Worm (Caenorhabditis elegans) whole organism, late embryonic: ENCODE measurements around the gene cyp-33C4.
"Not testable (repeated sequence)": the region's sequence is repeated elsewhere in the genome, so short reads cannot be mapped to it uniquely, and the experiment has no call there.

Source experiments
- C38D4.7 ChIP-seq: fragments of 200-800 bp; sonication (Bioruptor generic); optimal IDR thresholded peaks from 2 replicates; lab custom pipeline; 2018; ENCODE audit warnings: mild to moderate bottlenecking, missing genetic modification characterization, moderate library complexity, missing compliant biosample characterization
- K09A11.1 ChIP-seq: sonication (generic microtip); optimal IDR thresholded peaks from 2 replicates; lab custom pipeline; 2017; ENCODE audit warnings: antibody characterized with exemption, mild to moderate bottlenecking, missing genetic modification characterization, missing compliant biosample characterization; ENCODE audit not compliant: insufficient read depth
- ama-1 ChIP-seq: fragments of 150-350 bp; optimal IDR thresholded peaks from 2 replicates; lab custom pipeline; 2014
- ceh-18 ChIP-seq: sonication (generic microtip); optimal IDR thresholded peaks from 2 replicates; lab custom pipeline; 2016; ENCODE audit warnings: missing genetic modification characterization, missing compliant biosample characterization
- ceh-19 ChIP-seq: fragments of 200-800 bp; sonication (Bioruptor generic); optimal IDR thresholded peaks from 2 replicates; lab custom pipeline; 2018; ENCODE audit warnings: mild to moderate bottlenecking, missing genetic modification characterization, missing compliant biosample characterization
- ceh-2 ChIP-seq: sonication (generic microtip); optimal IDR thresholded peaks from 2 replicates; lab custom pipeline; 2016; ENCODE audit warnings: missing genotype, missing genetic modification characterization, missing compliant biosample characterization
- ceh-22 ChIP-seq: sonication (generic microtip); optimal IDR thresholded peaks from 2 replicates; lab custom pipeline; 2017; ENCODE audit warnings: missing biosample characterization, missing genetic modification characterization
- ceh-31 ChIP-seq: sonication (generic microtip); optimal IDR thresholded peaks from 2 replicates; lab custom pipeline; 2016; ENCODE audit warnings: missing genetic modification characterization, missing compliant biosample characterization
- ceh-34 ChIP-seq: sonication (generic microtip); optimal IDR thresholded peaks from 2 replicates; lab custom pipeline; 2016; ENCODE audit warnings: mild to moderate bottlenecking, missing genetic modification characterization, missing compliant biosample characterization
- ceh-48 ChIP-seq: sonication (generic microtip); optimal IDR thresholded peaks from 2 replicates; lab custom pipeline; 2016; ENCODE audit warnings: missing genetic modification characterization, inconsistent platforms, missing compliant biosample characterization
- ceh-6 ChIP-seq: fragments of 200-800 bp; sonication (Bioruptor generic); optimal IDR thresholded peaks from 2 replicates; lab custom pipeline; 2018; ENCODE audit warnings: mild to moderate bottlenecking, missing genetic modification characterization, missing compliant biosample characterization
- dmd-4 ChIP-seq: sonication (generic microtip); optimal IDR thresholded peaks from 2 replicates; lab custom pipeline; 2016; ENCODE audit warnings: borderline replicate concordance, missing genetic modification characterization, missing compliant biosample characterization
- elt-2 ChIP-seq: sonication (generic microtip); optimal IDR thresholded peaks from 2 replicates; lab custom pipeline; 2016; ENCODE audit warnings: missing genetic modification reagents, missing genetic modification characterization, missing compliant biosample characterization
- elt-4 ChIP-seq: sonication (generic microtip); optimal IDR thresholded peaks from 2 replicates; lab custom pipeline; 2016; ENCODE audit warnings: missing genetic modification characterization, missing compliant biosample characterization
- ets-4 ChIP-seq: sonication (generic microtip); optimal IDR thresholded peaks from 2 replicates; lab custom pipeline; 2016; ENCODE audit warnings: missing genetic modification characterization, missing compliant biosample characterization
- fkh-6 ChIP-seq: sonication (generic microtip); optimal IDR thresholded peaks from 2 replicates; lab custom pipeline; 2016; ENCODE audit warnings: missing genetic modification characterization, missing compliant biosample characterization
- gmeb-2 ChIP-seq: sonication (generic microtip); optimal IDR thresholded peaks from 2 replicates; lab custom pipeline; 2016; ENCODE audit warnings: missing genetic modification characterization, inconsistent platforms, missing compliant biosample characterization
- hlh-6 ChIP-seq: sonication (generic microtip); optimal IDR thresholded peaks from 2 replicates; lab custom pipeline; 2016; ENCODE audit warnings: missing genotype, missing genetic modification characterization, missing compliant biosample characterization
- hlh-8 ChIP-seq: sonication (generic microtip); optimal IDR thresholded peaks from 2 replicates; lab custom pipeline; 2016; ENCODE audit warnings: missing genotype, missing genetic modification characterization, missing compliant biosample characterization
- lin-11 ChIP-seq: fragments of 200-800 bp; sonication (Bioruptor generic); optimal IDR thresholded peaks from 2 replicates; lab custom pipeline; 2018; ENCODE audit warnings: mild to moderate bottlenecking, missing genetic modification characterization, missing compliant biosample characterization
- nhr-11 ChIP-seq: fragments of 150-350 bp; optimal IDR thresholded peaks from 2 replicates; lab custom pipeline; 2014; ENCODE audit warnings: missing biosample characterization, missing genetic modification characterization
- nhr-232 ChIP-seq: sonication (generic microtip); optimal IDR thresholded peaks from 2 replicates; lab custom pipeline; 2016; ENCODE audit warnings: missing genetic modification characterization, missing compliant biosample characterization
- odd-2 ChIP-seq: sonication (generic microtip); optimal IDR thresholded peaks from 2 replicates; lab custom pipeline; 2017; ENCODE audit warnings: antibody characterized with exemption, mild to moderate bottlenecking, missing genetic modification characterization, missing compliant biosample characterization
- pag-3 ChIP-seq: sonication (generic microtip); optimal IDR thresholded peaks from 2 replicates; lab custom pipeline; 2016; ENCODE audit warnings: missing compliant biosample characterization, missing genetic modification characterization, borderline replicate concordance
- pat-9 ChIP-seq: fragments of 200-800 bp; sonication (Bioruptor generic); optimal IDR thresholded peaks from 2 replicates; lab custom pipeline; 2018; ENCODE audit warnings: mild to moderate bottlenecking, missing genetic modification characterization, moderate library complexity, missing compliant biosample characterization
- pha-4 ChIP-seq: fragments of 150-350 bp; optimal IDR thresholded peaks from 2 replicates; lab custom pipeline; 2018; ENCODE audit warnings: missing biosample characterization, missing genetic modification reagents, missing genetic modification characterization
- pqm-1 ChIP-seq: sonication (generic microtip); optimal IDR thresholded peaks from 2 replicates; lab custom pipeline; 2016; ENCODE audit warnings: missing genetic modification characterization, missing compliant biosample characterization
- ref-2 ChIP-seq: sonication (generic microtip); optimal IDR thresholded peaks from 2 replicates; lab custom pipeline; 2016; ENCODE audit warnings: missing genetic modification characterization, missing compliant biosample characterization
- sox-4 ChIP-seq: sonication (generic microtip); optimal IDR thresholded peaks from 2 replicates; lab custom pipeline; 2017; ENCODE audit warnings: mild to moderate bottlenecking, missing genetic modification characterization, inconsistent platforms, missing compliant biosample characterization
- tbx-7 ChIP-seq: sonication (generic microtip); optimal IDR thresholded peaks from 2 replicates; lab custom pipeline; 2016; ENCODE audit warnings: missing genotype, missing genetic modification characterization, missing compliant biosample characterization
- unc-3 ChIP-seq, 2 experiments: fragments of 200-800 bp in 1 of 2; sonication (Bioruptor generic) in 1 of 2; sonication (generic microtip) in 1 of 2; conservative IDR thresholded peaks in 1 of 2; optimal IDR thresholded peaks in 1 of 2; 2 replicates each; pipeline versions ENCODE4 v1.3.6 to Lab custom; 2016 to 2022; ENCODE audit warnings: missing compliant biosample characterization in 2 of 2, missing genetic modification characterization in 2 of 2, missing genetic modification reagents in 1 of 2
- unc-86 ChIP-seq: sonication (generic microtip); optimal IDR thresholded peaks from 2 replicates; lab custom pipeline; 2016; ENCODE audit warnings: missing genetic modification characterization, missing compliant biosample characterization

The cyp-33C4 gene

ce11 chrV:2244751-2245150 lies 8.8 kb downstream of the cyp-33C4 start, which contains the start of gene cyp-33C5:
Gene cyp-33C5 (plus strand): TSS chrV:2245004.
- TF ChIP-seq hlh-6 = no peak
- TF ChIP-seq ama-1 (lab: Kevin White, UChicago) = no peak
- TF ChIP-seq tbx-7 = no peak
- no peak for TF ChIP-seq hlh-8 (tag; lab: Kevin White, UChicago)
- no peak for TF ChIP-seq ceh-22 (tag; lab: Kevin White, UChicago)

ce11 chrV:2249310-2249709 lies 13.4 kb downstream of the cyp-33C4 start, which contains the start of gene cyp-33C6:
Gene cyp-33C6 (minus strand): TSS chrV:2249410.
- no peak for TF ChIP-seq elt-2
- TF ChIP-seq pha-4 (tag; lab: Kevin White, UChicago) = no peak
- TF ChIP-seq gmeb-2 (tag; lab: Kevin White, UChicago) = no peak
- TF ChIP-seq ets-4 = no peak
- TF ChIP-seq, all 69 proteins: peak for 0

- TF ChIP-seq sox-4 = no peak
- TF ChIP-seq pag-3 (tag; lab: Kevin White, UChicago) = no peak
- TF ChIP-seq ref-2 (tag; lab: Kevin White, UChicago) = no peak
- no peak for TF ChIP-seq tbx-7
- no peak for TF ChIP-seq ceh-34 (tag; lab: Kevin White, UChicago)
- TF ChIP-seq pat-9 (tag; lab: Kevin White, UChicago) = no peak
- TF ChIP-seq K09A11.1 = no peak
- no peak for TF ChIP-seq dmd-4 (tag; lab: Kevin White, UChicago)
- TF ChIP-seq ceh-6 (GFP tag; lab: Kevin White, UChicago) = no peak
- TF ChIP-seq ceh-18 (tag; lab: Kevin White, UChicago) = no peak
- no peak for TF ChIP-seq elt-2
- no peak for TF ChIP-seq unc-3 (GFP tag; conservative IDR thresholded peaks at IDR 0.05; lab: Robert Waterston, UW)
- no peak for TF ChIP-seq unc-3 (tag; optimal IDR thresholded peaks at IDR 0.05; lab: Kevin White, UChicago)
- no peak for TF ChIP-seq ceh-19 (GFP tag; lab: Kevin White, UChicago)
- no peak for TF ChIP-seq pha-4 (tag; lab: Kevin White, UChicago)
Measured at ce11 chrV:2250126-2250590, 14.2 kb downstream of the cyp-33C4 start, which contains the start of gene cyp-33C7. Gene cyp-33C7 (plus strand): TSS chrV:2250540.

ce11 chrV:2251774-2252173 lies 15.8 kb downstream of the cyp-33C4 start:
- TF ChIP-seq unc-86 (no peak), fkh-6 (no peak)

ce11 chrV:2254553-2255124 lies 18.7 kb downstream of the cyp-33C4 start, which contains the start of gene str-253:
Gene str-253 (minus strand): TSS chrV:2254603.
- no peak for TF ChIP-seq nhr-232
- no peak for TF ChIP-seq C38D4.7 (GFP tag; lab: Kevin White, UChicago)
- no peak for TF ChIP-seq ceh-6 (GFP tag; lab: Kevin White, UChicago)
- no peak for TF ChIP-seq ama-1 (lab: Kevin White, UChicago)
- TF ChIP-seq pqm-1 (tag; lab: Kevin White, UChicago) = no peak
- TF ChIP-seq elt-4 = no peak
- no peak for TF ChIP-seq ceh-31 (tag; lab: Kevin White, UChicago)
- TF ChIP-seq tbx-7 = no peak
- TF ChIP-seq odd-2 (tag; lab: Kevin White, UChicago) = no peak
- TF ChIP-seq ceh-2 (tag; lab: Kevin White, UChicago) = no peak

ce11 chrV:2255191-2255590 lies 19.3 kb downstream of the cyp-33C4 start, which contains the start of gene F41B5.1:
Gene F41B5.1 (plus strand): TSS chrV:2255533.
- TF ChIP-seq nhr-11 (tag; lab: Kevin White, UChicago); lin-11 (tag; lab: Kevin White, UChicago); ceh-48: not testable (repeated sequence)
- TF ChIP-seq, all 69 proteins: peak for 0; not testable (repeated sequence) for 69
